Worm (Caenorhabditis elegans): ENCODE data around the gene Y81B9A.3.

Y81B9A.3 gene

ce11 chrX:9231556-9231955 is 49.3 kb downstream of the Y81B9A.3 start:
- TF ChIP-seq nhr-77 (tag; optimal IDR thresholded peaks at IDR 0.05) (no peak), pqm-1 (tag; optimal IDR thresholded peaks at IDR 0.05) (peak; percentile 60), cey-2 (tag; optimal IDR thresholded peaks at IDR 0.05; ENCODE audit: borderline replicate concordance, insufficient read depth) (no peak), lim-7 (GFP tag; IDR thresholded peaks at IDR 0.05) (no peak), dmd-8 (GFP tag; IDR thresholded peaks at IDR 0.05) (no peak), daf-16 (GFP tag; optimal IDR thresholded peaks at IDR 0.05) (no peak), daf-16 (tag; optimal IDR thresholded peaks at IDR 0.05) (peak; percentile 30), nhr-28 (tag; optimal IDR thresholded peaks at IDR 0.05) (peak; percentile 53), unc-62 (GFP tag; optimal IDR thresholded peaks at IDR 0.05 in 1 of 2) (peak in 1 of 2 experiments; percentile 78), unc-62 (tag; optimal IDR thresholded peaks at IDR 0.05) (no peak)

- TF ChIP-seq nhr-48 (tag; optimal IDR thresholded peaks at IDR 0.05) (no peak), zag-1 (tag; optimal IDR thresholded peaks at IDR 0.05) (no peak), ceh-44 (GFP tag; IDR thresholded peaks at IDR 0.05) (no peak), zfp-2 (tag; optimal IDR thresholded peaks at IDR 0.05) (no peak), mxl-2 (GFP tag; conservative IDR thresholded peaks at IDR 0.05) (no peak), nhr-77 (tag; optimal IDR thresholded peaks at IDR 0.05) (no peak), lin-38 (GFP tag; IDR thresholded peaks at IDR 0.05) (no peak), dpl-1 (GFP tag; optimal IDR thresholded peaks at IDR 0.05) (no peak), dmd-6 (GFP tag; IDR thresholded peaks at IDR 0.05) (no peak), nhr-6 (tag; optimal IDR thresholded peaks at IDR 0.05) (no peak), mes-2 (tag; optimal IDR thresholded peaks at IDR 0.05; ENCODE audit: poor library complexity, severe bottlenecking) (no peak), rbr-2 (tag; optimal IDR thresholded peaks at IDR 0.05) (no peak), nhr-237 (tag; optimal IDR thresholded peaks at IDR 0.05) (no peak), T20F7.1 (GFP tag; optimal IDR thresholded peaks at IDR 0.05) (no peak), hif-1 (tag; optimal IDR thresholded peaks at IDR 0.05) (no peak), ztf-7 (tag; optimal IDR thresholded peaks at IDR 0.05) (no peak), duxl-1 (tag; optimal IDR thresholded peaks at IDR 0.05; ENCODE audit: poor library complexity) (no peak), ztf-11 (tag; optimal IDR thresholded peaks at IDR 0.05) (no peak), F26F4.8 (GFP tag; conservative IDR thresholded peaks at IDR 0.05) (no peak)
Observed at ce11 chrX:9232037-9232436, 49.8 kb downstream of the Y81B9A.3 start, which contains the start of gene vav-1. vav-1 (minus strand) TSS chrX:9232137.
